Worm (Caenorhabditis elegans) whole organism, late embryonic: Measurements from ENCODE around the gene clh-4.

Experiments
- C38D4.7 ChIP-seq: fragments of 200-800 bp; sonication (Bioruptor generic); optimal IDR thresholded peaks from 2 replicates; lab custom pipeline; 2018; ENCODE audit warnings: mild to moderate bottlenecking, missing genetic modification characterization, moderate library complexity, missing compliant biosample characterization
- elt-2 ChIP-seq: sonication (generic microtip); optimal IDR thresholded peaks from 2 replicates; lab custom pipeline; 2016; ENCODE audit warnings: missing genetic modification reagents, missing genetic modification characterization, missing compliant biosample characterization
- pha-2 ChIP-seq: sonication (generic microtip); optimal IDR thresholded peaks from 2 replicates; lab custom pipeline; 2017; ENCODE audit warnings: mild to moderate bottlenecking, missing genetic modification characterization, missing compliant biosample characterization
- pqm-1 ChIP-seq: sonication (generic microtip); optimal IDR thresholded peaks from 2 replicates; lab custom pipeline; 2016; ENCODE audit warnings: missing genetic modification characterization, missing compliant biosample characterization
- sox-4 ChIP-seq: sonication (generic microtip); optimal IDR thresholded peaks from 2 replicates; lab custom pipeline; 2017; ENCODE audit warnings: mild to moderate bottlenecking, missing genetic modification characterization, inconsistent platforms, missing compliant biosample characterization

ce11 chrX:4140755-4141417 lies 40.5 kb upstream of the clh-4 start:
- TF ChIP-seq pqm-1 (no peak), C38D4.7 (GFP tag; lab: Kevin White, UChicago) (no peak), elt-2 (tag; lab: Kevin White, UChicago) (no peak), pha-2 (tag; lab: Kevin White, UChicago) (no peak), sox-4 (tag; lab: Kevin White, UChicago) (no peak)
